Fruit fly (Drosophila melanogaster) Kc167 (cell line): ENCODE measurements around the gene Ir68a.

Source experiments
- Myc ChIP-seq: fragments of >200 bp; optimal IDR thresholded peaks from 2 replicates; lab custom pipeline; 2017; ENCODE audit warnings: missing external identifiers
- Sin3A ChIP-seq: fragments of >200 bp; optimal IDR thresholded peaks from 2 replicates; lab custom pipeline; 2018; ENCODE audit warnings: missing external identifiers
- h ChIP-seq: fragments of >200 bp; optimal IDR thresholded peaks from 3 replicates; lab custom pipeline; 2018; ENCODE audit warnings: missing external identifiers
- insv ChIP-seq: fragments of >200 bp; optimal IDR thresholded peaks from 3 replicates; lab custom pipeline; 2018; ENCODE audit warnings: missing external identifiers
- psq ChIP-seq: fragments of >200 bp; optimal IDR thresholded peaks from 2 replicates; lab custom pipeline; 2017; ENCODE audit warnings: missing external identifiers
- ttk ChIP-seq: sonication (Bioruptor generic); optimal IDR thresholded peaks from 2 replicates; lab custom pipeline; 2017; ENCODE audit warnings: missing external identifiers

Ir68a gene

dm6 chr3L:11236118-11236517 lies at the start of gene Ir68a:
TSS of gene Ir68a (minus strand) at chr3L:11236218.
- no peak for TF ChIP-seq Sin3A
- no peak for TF ChIP-seq h (lab: Kevin White, UChicago)
- no peak for TF ChIP-seq ttk (lab: Kevin White, UChicago)
- TF ChIP-seq Myc (lab: Kevin White, UChicago) = no peak
- no peak for TF ChIP-seq psq (lab: Kevin White, UChicago)

DNA sequence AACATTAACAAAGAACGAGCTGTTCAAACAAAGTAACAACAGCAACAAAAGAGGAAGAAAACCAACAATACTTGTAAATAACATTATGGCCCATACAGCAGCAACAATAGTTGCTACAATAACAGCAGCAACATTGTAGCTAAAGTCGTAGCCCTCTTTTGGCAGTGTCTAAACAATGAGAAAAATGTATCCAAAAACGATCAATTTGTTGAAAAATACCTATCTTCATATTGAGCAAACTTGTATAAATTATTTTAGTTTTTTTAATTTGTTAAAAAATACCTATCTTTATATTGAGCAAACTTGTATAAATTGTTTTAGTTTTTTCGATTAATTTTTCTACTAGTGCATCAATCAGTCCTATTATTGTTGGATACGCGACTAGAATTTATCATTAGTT lies 49.0 kb upstream of the Ir68a start:
- TF ChIP-seq Sin3A = no peak
- TF ChIP-seq Myc (lab: Kevin White, UChicago) = no peak

- TF ChIP-seq insv (lab: Kevin White, UChicago) (no peak), Sin3A (no peak), psq (lab: Kevin White, UChicago) (no peak), Myc (lab: Kevin White, UChicago) (no peak), ttk (lab: Kevin White, UChicago) (no peak), h (lab: Kevin White, UChicago) (no peak)
Observed at dm6 chr3L:11284091-11285023, 48.3 kb upstream of the Ir68a start.

DNA sequence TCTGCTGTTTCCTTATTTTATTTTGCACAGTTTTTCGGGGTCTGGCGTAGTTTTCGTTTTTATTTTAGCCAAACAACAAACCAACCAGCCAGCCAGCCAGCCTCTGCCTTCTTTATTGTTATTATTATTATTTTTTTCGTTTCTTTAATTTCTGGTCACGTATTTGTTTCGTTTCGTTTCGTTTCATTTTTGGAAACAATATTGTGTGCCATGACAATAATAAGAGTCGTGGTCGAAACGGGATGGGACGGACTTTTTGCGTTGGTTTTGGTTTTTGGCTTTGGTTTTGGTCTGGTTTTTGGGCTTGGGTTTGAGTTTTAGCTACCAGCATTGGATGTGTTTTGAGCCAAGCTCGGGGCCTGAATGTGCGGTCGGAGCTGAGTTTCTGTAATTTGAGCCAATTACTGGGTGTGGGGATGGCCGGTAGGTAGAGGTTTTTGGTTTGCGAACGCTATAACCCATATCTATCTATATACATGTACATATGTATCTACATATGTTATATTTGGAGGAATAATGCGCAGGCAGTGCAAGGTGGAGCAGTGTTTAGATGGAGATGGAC lies 44.6 kb upstream of the Ir68a start:
- TF ChIP-seq h (lab: Kevin White, UChicago) (no peak), ttk (lab: Kevin White, UChicago) (no peak), Sin3A (no peak), psq (lab: Kevin White, UChicago) (no peak), insv (lab: Kevin White, UChicago) (no peak), Myc (lab: Kevin White, UChicago) (no peak)

dm6 chr3L:11279321-11279827 lies 43.4 kb upstream of the Ir68a start:
- TF ChIP-seq ttk (lab: Kevin White, UChicago) (no peak), h (lab: Kevin White, UChicago) (no peak), Myc (lab: Kevin White, UChicago) (no peak), insv (lab: Kevin White, UChicago) (no peak), Sin3A (no peak), psq (lab: Kevin White, UChicago) (no peak)

DNA sequence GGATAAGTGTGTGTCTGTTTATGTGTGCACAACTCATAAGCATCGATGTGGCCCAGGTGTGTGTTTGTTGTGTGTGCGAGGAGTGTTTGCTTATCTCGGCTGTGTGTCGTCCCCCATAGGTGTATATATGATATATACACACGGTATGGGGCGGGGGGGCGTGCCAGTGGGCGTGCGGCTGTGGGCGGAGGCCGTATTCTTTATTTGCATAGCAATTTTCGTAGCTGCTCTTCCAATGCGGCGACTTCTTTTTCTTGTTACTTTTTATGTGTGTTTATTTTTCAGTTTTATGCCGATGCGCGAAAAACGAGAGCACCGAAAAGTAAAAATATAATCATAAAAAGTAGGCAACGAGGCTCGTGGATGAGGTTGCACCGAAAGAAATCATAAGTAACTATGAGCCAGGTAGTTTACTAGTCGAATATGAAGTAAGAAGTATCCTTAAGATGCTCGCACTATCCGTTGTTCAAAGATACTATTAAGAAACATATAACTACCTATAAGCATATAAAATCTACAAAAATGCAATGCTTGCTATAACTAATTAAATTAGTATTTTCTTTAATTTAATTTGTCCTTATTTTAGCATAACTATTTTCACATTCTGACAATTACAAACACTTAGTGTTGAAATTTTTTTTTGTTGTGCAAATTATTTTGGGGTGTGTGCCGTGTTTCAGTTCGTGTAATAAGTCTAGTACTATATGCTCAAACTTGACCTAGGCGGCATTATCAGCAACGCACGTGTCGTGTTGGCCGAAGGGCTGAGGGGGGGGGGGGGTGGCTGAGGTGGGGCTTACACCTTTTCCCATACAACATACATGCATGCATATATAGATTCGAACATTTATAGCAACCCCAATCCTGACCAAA lies 42.7 kb upstream of the Ir68a start:
- no peak for TF ChIP-seq h (lab: Kevin White, UChicago)
- no peak for TF ChIP-seq Myc (lab: Kevin White, UChicago)
- no peak for TF ChIP-seq ttk (lab: Kevin White, UChicago)
- no peak for TF ChIP-seq psq (lab: Kevin White, UChicago)
- no peak for TF ChIP-seq Sin3A
- no peak for TF ChIP-seq insv (lab: Kevin White, UChicago)

- no peak for TF ChIP-seq ttk (lab: Kevin White, UChicago)
- no peak for TF ChIP-seq Myc (lab: Kevin White, UChicago)
- no peak for TF ChIP-seq Sin3A
- no peak for TF ChIP-seq h (lab: Kevin White, UChicago)
Observed at dm6 chr3L:11276020-11276419, 40.0 kb upstream of the Ir68a start.

DNA sequence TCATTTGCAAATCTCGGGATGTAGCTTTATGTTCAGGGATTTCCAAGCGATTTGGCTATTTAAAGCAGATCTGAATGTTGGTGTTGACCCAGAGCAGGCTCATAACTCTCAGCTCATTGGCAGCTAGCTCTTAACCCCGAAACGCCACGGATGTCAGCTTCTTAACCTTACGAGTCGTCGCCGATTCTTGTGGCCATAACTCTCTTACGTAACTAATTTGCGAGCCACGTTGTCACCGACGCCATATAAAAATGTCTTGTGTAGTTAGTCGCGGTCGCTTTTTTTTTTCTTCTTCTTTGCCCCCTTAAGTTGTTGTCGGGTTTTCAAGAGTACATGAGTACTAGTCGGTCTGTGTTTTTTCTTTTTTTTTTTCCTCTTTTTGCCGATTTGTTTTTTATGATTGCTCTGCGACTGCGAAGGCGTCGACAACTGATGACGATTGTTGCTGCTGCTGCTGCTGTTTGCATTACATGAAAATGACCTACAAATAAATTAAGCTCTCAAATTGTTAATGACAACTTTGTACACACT lies 38.2 kb upstream of the Ir68a start:
- TF ChIP-seq Sin3A = no peak
- TF ChIP-seq Myc (lab: Kevin White, UChicago) = no peak
- TF ChIP-seq psq (lab: Kevin White, UChicago) = no peak
- TF ChIP-seq insv (lab: Kevin White, UChicago) = no peak
- TF ChIP-seq h (lab: Kevin White, UChicago) = no peak
- TF ChIP-seq ttk (lab: Kevin White, UChicago) = no peak

DNA sequence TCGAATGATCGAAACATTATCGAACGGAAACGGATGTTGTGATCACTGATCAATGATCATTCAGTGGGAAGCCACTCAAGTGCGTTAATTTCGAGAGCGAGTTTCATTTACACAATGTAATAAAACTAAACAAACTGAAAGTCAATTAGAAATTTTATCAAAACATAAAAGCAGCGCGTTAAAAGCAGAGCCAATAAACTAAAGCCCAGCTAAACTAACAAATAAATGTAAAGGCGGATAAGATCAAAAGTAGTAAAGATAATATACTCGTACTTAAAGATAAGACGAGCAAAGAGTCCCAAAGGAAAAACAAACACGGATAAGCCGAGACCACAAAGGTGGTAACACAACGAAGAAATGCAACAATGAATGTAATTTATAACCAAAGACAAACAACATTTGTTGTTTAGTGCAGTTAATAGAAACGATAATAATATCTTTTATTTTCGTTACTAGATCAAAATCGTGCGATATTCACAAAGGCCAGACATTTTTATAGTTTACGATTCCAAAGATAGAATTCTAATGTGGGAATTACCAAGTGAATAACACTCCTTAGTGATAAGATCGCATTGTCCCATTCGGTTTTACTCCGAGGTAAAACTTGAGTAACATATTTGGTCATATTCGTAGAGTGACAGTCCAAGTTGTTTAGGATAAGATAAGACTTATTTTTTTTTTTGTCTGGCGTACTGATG lies 37.6 kb upstream of the Ir68a start:
- TF ChIP-seq psq (lab: Kevin White, UChicago) = no peak
- no peak for TF ChIP-seq Myc (lab: Kevin White, UChicago)
- TF ChIP-seq ttk (lab: Kevin White, UChicago) = no peak

DNA sequence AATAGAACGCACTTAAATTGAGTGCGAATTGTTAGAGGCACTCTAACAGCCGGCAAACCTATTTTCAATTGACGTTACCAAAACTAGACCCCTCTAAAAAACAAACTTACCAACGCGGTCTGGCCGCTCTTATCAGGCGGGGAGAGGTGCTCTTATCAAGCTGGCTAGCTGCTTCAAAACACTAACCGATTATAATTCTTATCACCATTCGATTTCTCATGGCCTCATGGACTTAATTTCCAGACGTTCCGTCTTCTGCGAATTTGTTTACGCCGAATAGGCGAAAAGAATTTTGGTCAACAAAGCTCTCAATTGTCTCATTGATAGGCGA lies 37.0 kb upstream of the Ir68a start:
- TF ChIP-seq Myc (lab: Kevin White, UChicago) = no peak
- no peak for TF ChIP-seq psq (lab: Kevin White, UChicago)
- no peak for TF ChIP-seq insv (lab: Kevin White, UChicago)
- TF ChIP-seq h (lab: Kevin White, UChicago) = no peak
- no peak for TF ChIP-seq ttk (lab: Kevin White, UChicago)
- TF ChIP-seq Sin3A = no peak
